Fruit fly (Drosophila melanogaster) whole organism, prepupa: ENCODE measurements around the gene CG10561.

Source experiments
- CG9139 ChIP-seq: fragments of 200-800 bp; sonication (Bioruptor generic); optimal IDR thresholded peaks from 3 replicates; lab custom pipeline; 2017; ENCODE audit warnings: missing biosample characterization, mild to moderate bottlenecking, missing genetic modification characterization
- net ChIP-seq: fragments of 200-800 bp; sonication (Bioruptor generic); optimal IDR thresholded peaks from 3 replicates; lab custom pipeline; 2016; ENCODE audit warnings: missing biosample characterization, missing genetic modification characterization
- ss ChIP-seq, 2 experiments: fragments of 200-800 bp; sonication (Bioruptor generic); optimal IDR thresholded peaks; 2 replicates in 1 of 2; 3 replicates in 1 of 2; lab custom pipeline; 2017 to 2018; ENCODE audit warnings: mild to moderate bottlenecking in 2 of 2, missing biosample characterization in 2 of 2, missing genetic modification characterization in 2 of 2, moderate library complexity in 1 of 2

DNA sequence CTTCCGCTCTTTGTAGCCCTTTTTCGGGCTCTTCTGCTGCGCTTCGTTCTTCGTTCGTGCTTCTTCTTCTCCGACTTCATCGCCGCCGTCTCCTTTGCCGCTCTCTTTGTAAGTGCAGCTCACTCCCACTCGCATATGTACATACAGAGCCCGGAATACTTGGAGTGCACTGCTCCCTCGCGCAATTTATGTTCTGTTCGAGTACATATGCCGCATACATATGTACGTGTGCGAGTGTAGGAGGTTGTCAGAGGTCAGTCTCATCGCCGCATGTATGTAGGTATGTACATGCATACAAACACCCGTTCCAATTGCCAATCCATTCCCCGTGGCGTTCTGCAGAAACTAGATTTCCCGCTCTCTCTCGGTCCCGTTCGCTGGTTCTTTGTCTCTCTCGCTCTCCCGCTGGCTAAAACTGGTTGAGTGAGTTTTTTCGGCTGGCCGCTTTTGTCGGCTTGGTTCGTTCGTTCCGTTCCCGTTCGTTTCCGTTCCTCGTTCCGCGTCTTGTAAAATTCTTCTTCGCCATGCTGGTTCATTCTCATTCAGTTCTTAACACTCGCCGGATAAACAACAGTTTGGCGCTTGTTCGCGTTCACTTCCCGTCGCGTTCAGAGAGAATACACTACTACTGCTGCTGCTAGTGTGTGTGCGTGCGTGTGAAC is 43.9 kb downstream of the CG10561 start:
- TF ChIP-seq CG9139 (GFP tag; lab: Kevin White, UChicago): peak; percentile 68
- TF ChIP-seq net (GFP tag; lab: Kevin White, UChicago): peak; percentile 61
- peak; percentile 68 to 74 for TF ChIP-seq ss (GFP tag; optimal IDR thresholded peaks at IDR 0.05; lab: Kevin White, UChicago)
